Fruit fly (Drosophila melanogaster) whole organism: ENCODE measurements around the gene spok.

Source experiments
- CG8478 ChIP-seq: fragments of >200 bp; optimal IDR thresholded peaks from 2 replicates; lab custom pipeline; 2018; ENCODE audit warnings: inconsistent platforms
- Dll ChIP-seq: fragments of >200 bp; optimal IDR thresholded peaks from 2 replicates; lab custom pipeline; 2017
- EcR ChIP-seq, 2 experiments: fragments of >200 bp; optimal IDR thresholded peaks; 2 replicates each; lab custom pipeline; 2017; ENCODE audit warnings: missing biosample characterization in 2 of 2, missing genetic modification characterization in 2 of 2, missing genetic modification reagents in 2 of 2
- pan ChIP-seq: fragments of >200 bp; optimal IDR thresholded peaks from 2 replicates; lab custom pipeline; 2017
- psq ChIP-seq: fragments of >200 bp; optimal IDR thresholded peaks from 2 replicates; lab custom pipeline; 2017
- usp ChIP-seq: fragments of >200 bp; optimal IDR thresholded peaks from 2 replicates; lab custom pipeline; 2017; ENCODE audit warnings: missing biosample characterization, missing genetic modification characterization, mixed read lengths

Gene spok

DNA sequence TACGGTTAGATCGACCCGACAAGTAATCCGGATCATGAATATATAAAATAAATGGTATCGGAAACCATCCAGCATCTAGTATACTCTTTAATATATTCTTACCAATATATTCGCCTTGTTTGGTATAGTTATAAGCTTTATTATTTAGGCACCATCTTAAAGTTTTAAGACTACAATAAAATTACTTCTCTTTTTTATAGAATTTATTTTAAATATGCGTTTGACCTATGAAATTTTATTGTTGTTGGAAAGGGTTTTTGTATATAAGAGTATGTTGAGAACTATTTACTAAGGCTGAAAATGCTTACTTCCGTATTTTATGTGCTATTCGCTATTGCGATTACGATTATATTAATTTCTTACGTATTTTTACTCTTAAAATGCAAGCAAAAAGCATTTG, at the start of gene spok:
Gene spok, plus strand, starts transcription at position 301 of the 400 bp plus-strand sequence.
- no peak for TF ChIP-seq Dll (lab: Kevin White, UChicago)
- no peak for TF ChIP-seq EcR (GFP tag; optimal IDR thresholded peaks at IDR 0.05; lab: Kevin White, UChicago)
- no peak for TF ChIP-seq pan (lab: Kevin White, UChicago)
- no peak for TF ChIP-seq psq (lab: Kevin White, UChicago)
- TF ChIP-seq usp (GFP tag; lab: Kevin White, UChicago), result no peak
- TF ChIP-seq CG8478, result no peak

DNA sequence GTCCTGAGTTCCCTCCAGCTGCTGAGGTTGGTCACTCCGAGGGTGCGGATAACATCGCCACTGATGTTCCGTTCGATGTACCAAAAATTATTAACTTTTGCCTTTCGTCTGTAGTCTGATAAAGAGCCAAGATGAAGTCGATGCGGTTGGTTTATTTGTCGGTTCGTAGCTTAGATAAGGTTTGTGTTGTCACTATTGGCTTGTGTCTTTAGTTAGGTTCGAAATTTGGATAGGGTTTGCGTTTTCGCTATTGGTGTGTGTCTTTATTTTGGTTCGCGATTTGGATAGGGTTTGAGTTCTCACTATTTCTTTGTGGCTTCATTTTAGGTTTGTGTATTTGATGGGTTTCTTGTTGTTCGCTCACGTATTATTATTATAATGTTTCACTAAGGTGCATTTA, 51.5 kb downstream of the spok start:
- TF ChIP-seq EcR (GFP tag; optimal IDR thresholded peaks at IDR 0.05; lab: Kevin White, UChicago), result no peak
